Fruit fly (Drosophila melanogaster) whole organism, embryonic: ENCODE data around the gene Nup153.

Source experiments
- Ada2b ChIP-seq: fragments of 200-800 bp; sonication (Bioruptor generic); IDR thresholded peaks from 2 replicates; pipeline ENCODE4 v1.3.6; 2022; ENCODE audit warnings: missing biosample characterization, missing genetic modification characterization
- Aef1 ChIP-seq: fragments of 200-800 bp; sonication (Bioruptor generic); IDR thresholded peaks from 3 replicates; pipeline ENCODE4 v1.3.6; 2022; ENCODE audit warnings: missing biosample characterization, missing genetic modification characterization
- Antp ChIP-seq: fragments of 200-800 bp; sonication (Bioruptor generic); optimal IDR thresholded peaks from 3 replicates; lab custom pipeline; 2016; ENCODE audit warnings: missing biosample characterization, missing genetic modification characterization
- CG11456 ChIP-seq: fragments of 200-800 bp; sonication (Bioruptor generic); IDR thresholded peaks from 3 replicates; pipeline ENCODE4 v1.3.6; 2022; ENCODE audit warnings: missing biosample characterization, missing genetic modification characterization
- CG12659 ChIP-seq: fragments of 200-800 bp; sonication (Bioruptor generic); optimal IDR thresholded peaks from 3 replicates; lab custom pipeline; 2017; ENCODE audit warnings: mild to moderate bottlenecking, missing biosample characterization, missing genetic modification reagents, missing genetic modification characterization
- CG13287 ChIP-seq: fragments of 200-800 bp; sonication (Bioruptor generic); IDR thresholded peaks from 2 replicates; pipeline ENCODE4 v1.3.6; 2022; ENCODE audit warnings: missing biosample characterization, missing genetic modification characterization; ENCODE audit not compliant: partially characterized antibody
- CG13624 ChIP-seq: fragments of 200-800 bp; sonication (Bioruptor generic); optimal IDR thresholded peaks from 2 replicates; lab custom pipeline; 2016; ENCODE audit warnings: missing biosample characterization, missing genetic modification characterization
- CG14860 ChIP-seq: fragments of 200-800 bp; sonication (Bioruptor generic); IDR thresholded peaks from 3 replicates; pipeline ENCODE4 v1.3.6; 2022; ENCODE audit warnings: missing biosample characterization, missing genetic modification characterization; ENCODE audit not compliant: partially characterized antibody
- CG14965 ChIP-seq: fragments of 200-800 bp; sonication (Bioruptor generic); optimal IDR thresholded peaks from 2 replicates; lab custom pipeline; 2016; ENCODE audit warnings: missing biosample characterization, missing genetic modification characterization, borderline replicate concordance
- CG2129 ChIP-seq: fragments of 200-800 bp; sonication (Bioruptor generic); IDR thresholded peaks from 2 replicates; pipeline ENCODE4 v1.3.6; 2022; ENCODE audit warnings: missing biosample characterization, missing genetic modification characterization; ENCODE audit not compliant: partially characterized antibody
- CG2712 ChIP-seq: fragments of 200-800 bp; optimal IDR thresholded peaks from 3 replicates; lab custom pipeline; 2019; ENCODE audit warnings: missing biosample characterization, mild to moderate bottlenecking, missing genetic modification characterization, moderate library complexity
- CG30020 ChIP-seq: fragments of 200-800 bp; optimal IDR thresholded peaks from 2 replicates; lab custom pipeline; 2019; ENCODE audit warnings: missing biosample characterization, mild to moderate bottlenecking, missing genetic modification characterization, moderate library complexity
- CG30431 ChIP-seq: fragments of 200-800 bp; sonication (Bioruptor generic); optimal IDR thresholded peaks from 2 replicates; lab custom pipeline; 2017; ENCODE audit warnings: missing biosample characterization, missing genetic modification characterization
- CG34422 ChIP-seq: fragments of 200-800 bp; sonication (Bioruptor generic); IDR thresholded peaks from 3 replicates; pipeline ENCODE4 v1.3.6; 2022; ENCODE audit warnings: missing biosample characterization, missing genetic modification characterization
- CG42726 ChIP-seq: fragments of 200-800 bp; sonication (Bioruptor generic); IDR thresholded peaks from 2 replicates; pipeline ENCODE4 v1.3.6; 2022; ENCODE audit warnings: missing biosample characterization, missing genetic modification characterization; ENCODE audit not compliant: partially characterized antibody
- CG6813 ChIP-seq: fragments of 200-800 bp; sonication (Bioruptor generic); optimal IDR thresholded peaks from 2 replicates; lab custom pipeline; 2017; ENCODE audit warnings: missing biosample characterization, missing genetic modification characterization, mild to moderate bottlenecking, moderate library complexity, missing genetic modification reagents
- CG7556 ChIP-seq: fragments of 200-800 bp; sonication (Bioruptor generic); optimal IDR thresholded peaks from 2 replicates; lab custom pipeline; 2017; ENCODE audit warnings: missing biosample characterization, mild to moderate bottlenecking, missing genetic modification characterization
- CG7839 ChIP-seq: fragments of 200-800 bp; sonication (Bioruptor generic); optimal IDR thresholded peaks from 3 replicates; lab custom pipeline; 2018; ENCODE audit warnings: missing biosample characterization, mild to moderate bottlenecking, missing genetic modification characterization, moderate library complexity
- CG8290 ChIP-seq, 3 experiments: fragments of 200-800 bp; sonication (Bioruptor generic); optimal IDR thresholded peaks; 2 replicates each; lab custom pipeline; 2016 to 2019; ENCODE audit warnings: missing biosample characterization in 3 of 3, missing genetic modification characterization in 3 of 3, mild to moderate bottlenecking in 2 of 3, moderate library complexity in 1 of 3
- CG9797 ChIP-seq: fragments of 200-800 bp; sonication (Bioruptor generic); optimal IDR thresholded peaks from 3 replicates; lab custom pipeline; 2018; ENCODE audit warnings: missing biosample characterization, mild to moderate bottlenecking, missing genetic modification characterization
- CG9932 ChIP-seq: fragments of 200-800 bp; sonication (Bioruptor generic); IDR thresholded peaks from 2 replicates; pipeline ENCODE4 v1.3.6; 2022; ENCODE audit warnings: missing biosample characterization, missing genetic modification characterization
- D19B ChIP-seq: fragments of 200-800 bp; sonication (Bioruptor generic); optimal IDR thresholded peaks from 2 replicates; lab custom pipeline; 2017; ENCODE audit warnings: missing biosample characterization, mild to moderate bottlenecking, missing genetic modification characterization
- Dll ChIP-seq: fragments of 200-800 bp; sonication (Bioruptor generic); IDR thresholded peaks from 4 replicates; pipeline ENCODE4 v1.3.6; 2022; ENCODE audit warnings: missing biosample characterization, missing genetic modification characterization; ENCODE audit not compliant: partially characterized antibody
- Dref ChIP-seq: fragments of 200-800 bp; sonication (Bioruptor generic); IDR thresholded peaks from 2 replicates; pipeline ENCODE4 v1.3.6; 2022; ENCODE audit warnings: missing biosample characterization, missing genetic modification characterization
- Ets65A ChIP-seq: fragments of 200-800 bp; sonication (Bioruptor generic); peaks from one replicate; lab custom pipeline; 2016; ENCODE audit warnings: missing biosample characterization, missing genetic modification characterization
- Fer1 ChIP-seq: fragments of 200-800 bp; sonication (Bioruptor generic); optimal IDR thresholded peaks from 2 replicates; lab custom pipeline; 2017; ENCODE audit warnings: missing biosample characterization, mild to moderate bottlenecking, missing genetic modification characterization
- HLH4C ChIP-seq: fragments of 200-800 bp; sonication (Bioruptor generic); IDR thresholded peaks from 3 replicates; pipeline ENCODE4 v1.3.6; 2022; ENCODE audit warnings: missing biosample characterization, missing genetic modification characterization; ENCODE audit not compliant: partially characterized antibody
- Hr39 ChIP-seq: fragments of >200 bp; optimal IDR thresholded peaks from 2 replicates; lab custom pipeline; 2017
- MESR4 ChIP-seq: fragments of 200-800 bp; sonication (Bioruptor generic); optimal IDR thresholded peaks from 2 replicates; lab custom pipeline; 2018; ENCODE audit warnings: missing biosample characterization, mild to moderate bottlenecking, missing genetic modification characterization, moderate library complexity
- Myb ChIP-seq: fragments of 200-800 bp; sonication (Bioruptor generic); optimal IDR thresholded peaks from 2 replicates; lab custom pipeline; 2016; ENCODE audit warnings: missing biosample characterization, missing genetic modification characterization
- Nf-YC ChIP-seq: fragments of 200-800 bp; optimal IDR thresholded peaks from 3 replicates; lab custom pipeline; 2019; ENCODE audit warnings: missing biosample characterization, mild to moderate bottlenecking, missing genetic modification characterization, moderate library complexity
- Opbp ChIP-seq: fragments of 200-800 bp; sonication (Bioruptor generic); IDR thresholded peaks from 3 replicates; pipeline ENCODE4 v1.3.6; 2022; ENCODE audit warnings: missing biosample characterization, missing genetic modification characterization; ENCODE audit not compliant: partially characterized antibody
- Sin3A ChIP-seq: fragments of >200 bp; optimal IDR thresholded peaks from 2 replicates; lab custom pipeline; 2018
- ase ChIP-seq: fragments of 200-800 bp; sonication (Bioruptor generic); IDR thresholded peaks from 3 replicates; pipeline ENCODE4 v1.3.6; 2022; ENCODE audit warnings: missing biosample characterization, missing genetic modification characterization
- bbx ChIP-seq: fragments of 200-800 bp; sonication (Bioruptor generic); IDR thresholded peaks from 2 replicates; pipeline ENCODE4 v1.3.6; 2022; ENCODE audit warnings: missing biosample characterization, missing genetic modification characterization; ENCODE audit not compliant: partially characterized antibody
- btn ChIP-seq: fragments of 200-800 bp; sonication (Bioruptor generic); optimal IDR thresholded peaks from 2 replicates; lab custom pipeline; 2016; ENCODE audit warnings: missing biosample characterization, missing genetic modification characterization
- cg ChIP-seq: fragments of 200-800 bp; sonication (Bioruptor generic); optimal IDR thresholded peaks from 3 replicates; lab custom pipeline; 2019; ENCODE audit warnings: missing biosample characterization, mild to moderate bottlenecking, missing genetic modification characterization, moderate library complexity
- dimm ChIP-seq: fragments of 200-800 bp; sonication (Bioruptor generic); IDR thresholded peaks from 2 replicates; pipeline ENCODE4 v1.3.6; 2022; ENCODE audit warnings: missing biosample characterization, missing genetic modification characterization
- hth ChIP-seq: fragments of >200 bp; optimal IDR thresholded peaks from 2 replicates; lab custom pipeline; 2017; ENCODE audit warnings: inconsistent platforms
- jumu ChIP-seq: fragments of 200-800 bp; sonication (Bioruptor generic); optimal IDR thresholded peaks from 3 replicates; lab custom pipeline; 2016; ENCODE audit warnings: missing biosample characterization, missing genetic modification characterization
- kah ChIP-seq: fragments of 200-800 bp; sonication (Bioruptor generic); optimal IDR thresholded peaks from 2 replicates; lab custom pipeline; 2018; ENCODE audit warnings: missing biosample characterization, mild to moderate bottlenecking, missing genetic modification characterization
- sd ChIP-seq: fragments of 200-800 bp; sonication (Bioruptor generic); optimal IDR thresholded peaks from 3 replicates; lab custom pipeline; 2018; ENCODE audit warnings: missing biosample characterization, mild to moderate bottlenecking, missing genetic modification characterization, moderate library complexity
- sna ChIP-seq: fragments of 200-800 bp; sonication (Bioruptor generic); IDR thresholded peaks from 2 replicates; pipeline ENCODE4 v1.3.6; 2022; ENCODE audit warnings: missing biosample characterization, missing genetic modification characterization; ENCODE audit not compliant: partially characterized antibody
- stc ChIP-seq: fragments of 200-800 bp; sonication (Bioruptor generic); IDR thresholded peaks from 2 replicates; pipeline ENCODE4 v1.3.6; 2022; ENCODE audit warnings: missing biosample characterization, missing genetic modification characterization
- stwl ChIP-seq: fragments of 200-800 bp; sonication (Bioruptor generic); optimal IDR thresholded peaks from 3 replicates; lab custom pipeline; 2018; ENCODE audit warnings: missing biosample characterization, mild to moderate bottlenecking, missing genetic modification characterization, moderate library complexity
- tgo ChIP-seq: fragments of 200-800 bp; sonication (Bioruptor generic); IDR thresholded peaks from 3 replicates; pipeline ENCODE4 v1.3.6; 2022; ENCODE audit warnings: missing biosample characterization, missing genetic modification characterization
- tna ChIP-seq: fragments of 200-800 bp; sonication (Bioruptor generic); IDR thresholded peaks from 2 replicates; pipeline ENCODE4 v1.3.6; 2022; ENCODE audit warnings: missing biosample characterization, missing genetic modification characterization; ENCODE audit not compliant: partially characterized antibody
- trh ChIP-seq: fragments of 200-800 bp; sonication (Bioruptor generic); optimal IDR thresholded peaks from 2 replicates; lab custom pipeline; 2016; ENCODE audit warnings: missing biosample characterization, missing genetic modification characterization
- vnd ChIP-seq: fragments of 200-800 bp; sonication (Bioruptor generic); IDR thresholded peaks from 3 replicates; pipeline ENCODE4 v1.3.6; 2022; ENCODE audit warnings: missing biosample characterization, missing genetic modification characterization; ENCODE audit not compliant: partially characterized antibody
- wdn ChIP-seq: fragments of 200-800 bp; sonication (Bioruptor generic); IDR thresholded peaks from 2 replicates; pipeline ENCODE4 v1.3.6; 2022; ENCODE audit warnings: missing biosample characterization, missing genetic modification characterization

The Nup153 gene

dm6 chrX:16637106-16637590 lies 38.1 kb downstream of the Nup153 start, which contains the start of gene Rok (continued):
- TF ChIP-seq Opbp (GFP tag; lab: Robert Waterston, UW) (peak; percentile 78), Sin3A (peak; percentile 69), btn (GFP tag; lab: Kevin White, UChicago) (no peak), CG42726 (GFP tag; lab: Robert Waterston, UW) (peak; percentile 91), stwl (peak; percentile 27), CG9932 (GFP tag; lab: Robert Waterston, UW) (peak; percentile 34), jumu (GFP tag; lab: Kevin White, UChicago) (no peak), CG9797 (peak; percentile 69), CG7556 (no peak), CG13287 (peak; percentile 77), HLH4C (GFP tag; lab: Robert Waterston, UW) (peak; percentile 79; the same call in 2 of the 3 replicates), stc (GFP tag; lab: Robert Waterston, UW) (peak; percentile 17; the same call in 1 of the 2 replicates), Dref (peak; percentile 85), Dll (GFP tag; lab: Robert Waterston, UW) (peak; percentile 77), CG34422 (GFP tag; lab: Robert Waterston, UW) (peak; percentile 18), Aef1 (peak; percentile 18; the same call in 1 of the 3 replicates), CG2712 (tag; lab: Kevin White, UChicago) (no peak), sd (no peak), cg (GFP tag; lab: Kevin White, UChicago) (peak; percentile 99), bbx (peak; percentile 89), Ada2b (no peak), CG8290 (GFP tag; optimal IDR thresholded peaks at IDR 0.05; lab: Kevin White, UChicago) (no peak), CG8290 (tag; optimal IDR thresholded peaks at IDR 0.05; lab: Kevin White, UChicago) (peak in 1 of 2 experiments; percentile 38), Nf-YC (no peak), tgo (GFP tag; lab: Robert Waterston, UW) (no peak), Antp (GFP tag; lab: Kevin White, UChicago) (peak; percentile 9), CG30431 (GFP tag; lab: Kevin White, UChicago) (no peak), sna (GFP tag; lab: Robert Waterston, UW) (peak; percentile 67; the same call in 1 of the 2 replicates), CG30020 (tag; lab: Kevin White, UChicago) (peak; percentile 46), kah (GFP tag; lab: Kevin White, UChicago) (peak; percentile 3), CG12659 (GFP tag; lab: Kevin White, UChicago) (peak; percentile 48), CG14860 (peak; percentile 79), CG14965 (GFP tag; lab: Kevin White, UChicago) (no peak), ase (GFP tag; lab: Robert Waterston, UW) (no peak), wdn (GFP tag; lab: Robert Waterston, UW) (no peak), trh (GFP tag; lab: Kevin White, UChicago) (no peak), CG11456 (GFP tag; lab: Robert Waterston, UW) (peak; percentile 33; the same call in 1 of the 3 replicates), tna (peak; percentile 58), Ets65A (peak; percentile 49), vnd (peak; percentile 75), CG13624 (GFP tag; lab: Kevin White, UChicago) (no peak), dimm (no peak), D19B (GFP tag; lab: Kevin White, UChicago) (no peak), MESR4 (GFP tag; lab: Kevin White, UChicago) (peak; percentile 95), Hr39 (lab: Kevin White, UChicago) (peak; percentile 21), hth (lab: Kevin White, UChicago) (no peak), Fer1 (peak; percentile 7), CG2129 (GFP tag; lab: Robert Waterston, UW) (peak; percentile 59), Myb (peak; percentile 16), CG6813 (GFP tag; lab: Kevin White, UChicago) (no peak), CG7839 (tag; lab: Kevin White, UChicago) (no peak)
